Worm (Caenorhabditis elegans) whole organism, L3 larva: Measurements from ENCODE around the gene msp-56.

Experiments
- R02D3.7 ChIP-seq: fragments of 150-350 bp; optimal IDR thresholded peaks from 2 replicates; lab custom pipeline; 2014; ENCODE audit warnings: missing biosample characterization, missing genetic modification characterization
- ZK546.5 ChIP-seq: sonication (generic microtip); optimal IDR thresholded peaks from 2 replicates; lab custom pipeline; 2017; ENCODE audit warnings: missing biosample characterization, missing genetic modification characterization
- aly-2 ChIP-seq: fragments of 150-350 bp; optimal IDR thresholded peaks from 2 replicates; lab custom pipeline; 2014; ENCODE audit warnings: missing biosample characterization, missing genetic modification characterization
- ama-1 ChIP-seq: fragments of 150-350 bp; optimal IDR thresholded peaks from 2 replicates; lab custom pipeline; 2018
- ceh-16 ChIP-seq: sonication (generic microtip); optimal IDR thresholded peaks from 2 replicates; lab custom pipeline; 2017; ENCODE audit warnings: missing biosample characterization, missing genetic modification characterization
- ceh-28 ChIP-seq: fragments of 150-350 bp; optimal IDR thresholded peaks from 2 replicates; lab custom pipeline; 2014; ENCODE audit warnings: missing biosample characterization, missing genetic modification reagents, missing genetic modification characterization
- ceh-82 ChIP-seq: fragments of 150-350 bp; optimal IDR thresholded peaks from 2 replicates; lab custom pipeline; 2014; ENCODE audit warnings: missing biosample characterization, missing genetic modification characterization
- ceh-9 ChIP-seq: sonication (generic microtip); optimal IDR thresholded peaks from 2 replicates; lab custom pipeline; 2018; ENCODE audit warnings: missing biosample characterization, missing genetic modification characterization
- daf-12 ChIP-seq: fragments of 150-350 bp; optimal IDR thresholded peaks from 2 replicates; lab custom pipeline; 2014; ENCODE audit warnings: missing biosample characterization, missing genetic modification reagents, missing genetic modification characterization
- egl-27 ChIP-seq: sonication (generic microtip); optimal IDR thresholded peaks from 4 replicates; lab custom pipeline; 2017; ENCODE audit warnings: missing biosample characterization, missing genetic modification reagents, missing genetic modification characterization
- egl-5 ChIP-seq: fragments of 150-350 bp; optimal IDR thresholded peaks from 2 replicates; lab custom pipeline; 2017; ENCODE audit warnings: missing biosample characterization, missing genetic modification reagents, missing genetic modification characterization, inconsistent platforms
- elt-1 ChIP-seq: fragments of 150-350 bp; optimal IDR thresholded peaks from 2 replicates; lab custom pipeline; 2014; ENCODE audit warnings: missing biosample characterization, missing genetic modification characterization
- elt-2 ChIP-seq: sonication (generic microtip); optimal IDR thresholded peaks from 2 replicates; lab custom pipeline; 2016; ENCODE audit warnings: missing genetic modification reagents, mild to moderate bottlenecking, missing genetic modification characterization, missing compliant biosample characterization
- elt-3 ChIP-seq, 3 experiments: fragments of 150-350 bp in 1 of 3; sonication (generic microtip) in 2 of 3; optimal IDR thresholded peaks; 2 replicates in 2 of 3; 4 replicates in 1 of 3; lab custom pipeline; 2014 to 2017; ENCODE audit warnings: missing biosample characterization in 3 of 3, missing genetic modification characterization in 3 of 3
- eor-1 ChIP-seq, 2 experiments: fragments of 150-350 bp; optimal IDR thresholded peaks; 2 replicates each; lab custom pipeline; 2014 to 2018; ENCODE audit warnings: missing biosample characterization in 2 of 2, missing genetic modification characterization in 2 of 2
- fkh-10 ChIP-seq: sonication (generic microtip); optimal IDR thresholded peaks from 2 replicates; lab custom pipeline; 2017; ENCODE audit warnings: missing biosample characterization, missing genetic modification reagents, missing genetic modification characterization
- fkh-2 ChIP-seq: fragments of 150-350 bp; optimal IDR thresholded peaks from 2 replicates; lab custom pipeline; 2014; ENCODE audit warnings: missing biosample characterization, missing genetic modification reagents, missing genetic modification characterization
- fos-1 ChIP-seq: fragments of 150-350 bp; optimal IDR thresholded peaks from 2 replicates; lab custom pipeline; 2014; ENCODE audit warnings: missing biosample characterization, missing genetic modification characterization
- hmg-11 ChIP-seq: sonication (generic microtip); optimal IDR thresholded peaks from 2 replicates; lab custom pipeline; 2016; ENCODE audit warnings: missing genetic modification characterization, missing compliant biosample characterization
- jun-1 ChIP-seq: fragments of 150-350 bp; optimal IDR thresholded peaks from 2 replicates; lab custom pipeline; 2014; ENCODE audit warnings: missing biosample characterization, missing genetic modification reagents, missing genetic modification characterization
- lin-15B ChIP-seq: fragments of 150-350 bp; optimal IDR thresholded peaks from 2 replicates; lab custom pipeline; 2014; ENCODE audit warnings: missing biosample characterization, missing genetic modification characterization
- lin-39 ChIP-seq: fragments of 150-350 bp; optimal IDR thresholded peaks from 2 replicates; lab custom pipeline; 2018; ENCODE audit warnings: missing biosample characterization, missing genetic modification reagents, missing genetic modification characterization
- lsy-12 ChIP-seq: sonication (generic microtip); optimal IDR thresholded peaks from 2 replicates; lab custom pipeline; 2016; ENCODE audit warnings: mild to moderate bottlenecking, missing genetic modification characterization, missing compliant biosample characterization
- mdl-1 ChIP-seq: fragments of 150-350 bp; optimal IDR thresholded peaks from 2 replicates; lab custom pipeline; 2014; ENCODE audit warnings: missing biosample characterization, missing genetic modification characterization
- mml-1 ChIP-seq: fragments of 150-350 bp; sonication (generic microtip); optimal IDR thresholded peaks from 3 replicates; lab custom pipeline; 2014; ENCODE audit warnings: missing biosample characterization, missing genetic modification characterization
- nfya-1 ChIP-seq: sonication (generic microtip); optimal IDR thresholded peaks from 2 replicates; lab custom pipeline; 2017; ENCODE audit warnings: missing genetic modification characterization, mild to moderate bottlenecking, missing compliant biosample characterization, antibody characterized with exemption, moderate library complexity; ENCODE audit not compliant: insufficient read depth
- nhr-12 ChIP-seq: fragments of 150-350 bp; optimal IDR thresholded peaks from 2 replicates; lab custom pipeline; 2014; ENCODE audit warnings: missing biosample characterization, missing genetic modification characterization
- nhr-237 ChIP-seq: fragments of 150-350 bp; optimal IDR thresholded peaks from 2 replicates; lab custom pipeline; 2014; ENCODE audit warnings: missing biosample characterization, missing genetic modification characterization
- nhr-25 ChIP-seq: sonication (generic microtip); optimal IDR thresholded peaks from 2 replicates; lab custom pipeline; 2017; ENCODE audit warnings: missing biosample characterization, missing genetic modification characterization
- nhr-28 ChIP-seq: fragments of 150-350 bp; optimal IDR thresholded peaks from 2 replicates; lab custom pipeline; 2014; ENCODE audit warnings: missing biosample characterization, missing genetic modification characterization
- nhr-43 ChIP-seq: sonication (generic microtip); optimal IDR thresholded peaks from 2 replicates; lab custom pipeline; 2016; ENCODE audit warnings: mild to moderate bottlenecking, missing genetic modification characterization, missing compliant biosample characterization; ENCODE audit not compliant: poor library complexity, severe bottlenecking
- nhr-67 ChIP-seq: fragments of 150-350 bp; optimal IDR thresholded peaks from 2 replicates; lab custom pipeline; 2014; ENCODE audit warnings: missing biosample characterization, missing genetic modification characterization
- nhr-76 ChIP-seq: fragments of 150-350 bp; sonication (generic microtip); optimal IDR thresholded peaks from 5 replicates; lab custom pipeline; 2014; ENCODE audit warnings: missing biosample characterization, missing genetic modification characterization
- nhr-77 ChIP-seq: fragments of 150-350 bp; optimal IDR thresholded peaks from 2 replicates; lab custom pipeline; 2014; ENCODE audit warnings: missing biosample characterization, missing genetic modification characterization
- pha-4 ChIP-seq: fragments of 150-350 bp; optimal IDR thresholded peaks from 2 replicates; lab custom pipeline; 2014; ENCODE audit warnings: missing biosample characterization, missing genetic modification reagents, missing genetic modification characterization
- pqm-1 ChIP-seq: fragments of 150-350 bp; optimal IDR thresholded peaks from 2 replicates; lab custom pipeline; 2017; ENCODE audit warnings: missing biosample characterization, missing genetic modification characterization, inconsistent platforms
- sea-2 ChIP-seq: fragments of 150-350 bp; sonication (generic microtip); optimal IDR thresholded peaks from 4 replicates; lab custom pipeline; 2014; ENCODE audit warnings: missing biosample characterization, missing genetic modification reagents, missing genetic modification characterization
- skn-1 ChIP-seq: fragments of 150-350 bp; optimal IDR thresholded peaks from 2 replicates; lab custom pipeline; 2014; ENCODE audit warnings: missing biosample characterization, missing genetic modification characterization
- snpc-4 ChIP-seq: fragments of 150-350 bp; optimal IDR thresholded peaks from 2 replicates; lab custom pipeline; 2014; ENCODE audit warnings: missing biosample characterization, missing genetic modification characterization
- tbx-2 ChIP-seq: sonication (generic microtip); optimal IDR thresholded peaks from 2 replicates; lab custom pipeline; 2016; ENCODE audit warnings: mild to moderate bottlenecking, missing genetic modification characterization, missing compliant biosample characterization
- unc-39 ChIP-seq: sonication (generic microtip); optimal IDR thresholded peaks from 4 replicates; lab custom pipeline; 2017; ENCODE audit warnings: missing biosample characterization, missing genetic modification characterization
- unc-62 ChIP-seq: fragments of 150-350 bp; sonication (generic microtip); optimal IDR thresholded peaks from 4 replicates; lab custom pipeline; 2014; ENCODE audit warnings: missing biosample characterization, missing genetic modification reagents, missing genetic modification characterization
- zag-1 ChIP-seq: fragments of 150-350 bp; optimal IDR thresholded peaks from 2 replicates; lab custom pipeline; 2014; ENCODE audit warnings: missing biosample characterization, missing genetic modification characterization
- ztf-11 ChIP-seq: fragments of 150-350 bp; optimal IDR thresholded peaks from 2 replicates; lab custom pipeline; 2014; ENCODE audit warnings: missing biosample characterization, missing genetic modification characterization
- ztf-4 ChIP-seq: fragments of 150-350 bp; optimal IDR thresholded peaks from 2 replicates; lab custom pipeline; 2014; ENCODE audit warnings: missing biosample characterization, missing genetic modification characterization

msp-56 gene

DNA sequence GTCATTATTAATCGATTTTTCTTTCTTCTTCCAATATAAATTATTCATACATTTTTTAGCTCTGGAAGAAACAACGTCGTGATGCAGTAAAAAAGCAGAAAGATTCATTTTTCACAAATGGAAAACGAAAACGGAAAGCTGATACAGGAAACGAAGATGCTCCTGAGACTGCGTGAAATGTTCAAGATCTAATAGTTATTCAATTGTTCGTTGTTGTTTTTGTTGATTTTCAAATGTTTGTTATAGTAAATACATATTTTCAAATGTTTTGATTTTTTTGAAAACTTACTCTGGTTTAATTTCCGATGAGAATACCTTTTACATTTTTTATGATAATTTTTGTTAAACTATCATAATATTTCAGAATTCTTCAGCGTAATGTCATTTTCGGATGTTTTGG, 22.5 kb downstream of the msp-56 start, which contains the start of gene K07F5.16:
K07F5.16 (plus strand) TSS at position 301 of the 400 bp plus-strand sequence.
- TF ChIP-seq snpc-4 (tag; lab: Kevin White, UChicago) (no peak), nfya-1 (no peak), fkh-10 (no peak), aly-2 (tag; lab: Kevin White, UChicago) (no peak), nhr-76 (no peak)
- TF ChIP-seq, all 47 proteins: peak for 0

DNA sequence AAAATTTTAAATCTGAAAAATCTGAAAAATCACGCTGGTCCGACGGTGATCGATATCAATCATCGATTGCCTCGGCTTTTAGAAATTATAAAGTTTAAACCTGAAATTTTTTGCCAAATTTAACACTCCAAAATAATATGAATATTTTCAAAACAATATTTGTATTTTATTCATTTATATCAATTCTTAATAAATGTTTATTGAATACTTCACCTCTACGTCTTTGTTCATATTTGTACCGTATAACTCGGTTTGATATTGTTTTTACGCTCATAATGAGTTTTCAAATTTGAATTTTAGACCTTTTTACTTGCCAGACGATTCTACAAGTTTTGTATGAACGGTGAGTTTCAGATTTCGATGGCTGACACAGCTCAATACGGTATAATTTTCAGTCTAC, 23.4 kb downstream of the msp-56 start, which contains the start of the genes K07F5.15 and K07F5.22:
K07F5.15 (plus strand) TSS at position 301 of the 400 bp plus-strand sequence.
K07F5.22 (plus strand) TSS at position 301 of the 400 bp plus-strand sequence.
- no peak for TF ChIP-seq nhr-25 (tag; lab: Kevin White, UChicago)
- TF ChIP-seq fos-1 (tag; lab: Kevin White, UChicago), result no peak
- no peak for TF ChIP-seq ceh-28
- TF ChIP-seq zag-1 (tag; lab: Kevin White, UChicago), result no peak
- TF ChIP-seq elt-1, result no peak
- no peak for TF ChIP-seq ceh-9 (tag; lab: Kevin White, UChicago)
- TF ChIP-seq skn-1, result no peak
- TF ChIP-seq ceh-16 (tag; lab: Kevin White, UChicago), result no peak
- TF ChIP-seq tbx-2 (tag; lab: Kevin White, UChicago), result no peak

DNA sequence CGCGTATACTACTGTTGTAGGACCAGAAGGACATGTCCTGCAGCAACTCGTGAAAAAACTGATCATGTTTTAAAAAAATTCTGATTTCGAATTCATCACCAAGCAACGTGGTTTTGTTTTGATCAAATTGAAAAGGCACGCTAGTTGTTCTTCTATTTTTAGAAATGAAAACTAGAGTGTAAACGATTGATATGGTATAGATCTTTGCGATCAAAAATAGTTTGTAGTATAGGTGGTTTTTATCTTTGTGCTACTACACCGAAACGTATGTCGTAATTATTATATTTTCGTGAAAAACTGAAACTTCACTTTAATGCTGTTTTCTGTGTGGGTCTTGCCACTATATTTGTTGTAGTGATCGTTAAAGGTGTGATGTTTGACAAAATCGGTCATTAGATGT, 25.5 kb downstream of the msp-56 start:
- TF ChIP-seq skn-1, result no peak
- TF ChIP-seq eor-1 (tag; optimal IDR thresholded peaks at IDR 0.05; lab: Kevin White, UChicago), result no peak
- no peak for TF ChIP-seq elt-2
- TF ChIP-seq ZK546.5, result no peak
- no peak for TF ChIP-seq mdl-1 (tag; lab: Kevin White, UChicago)
- TF ChIP-seq egl-5 (tag; lab: Kevin White, UChicago), result no peak
- TF ChIP-seq lin-39 (tag; lab: Kevin White, UChicago), result no peak
- no peak for TF ChIP-seq nhr-28 (tag; lab: Kevin White, UChicago)
- no peak for TF ChIP-seq nhr-12

DNA sequence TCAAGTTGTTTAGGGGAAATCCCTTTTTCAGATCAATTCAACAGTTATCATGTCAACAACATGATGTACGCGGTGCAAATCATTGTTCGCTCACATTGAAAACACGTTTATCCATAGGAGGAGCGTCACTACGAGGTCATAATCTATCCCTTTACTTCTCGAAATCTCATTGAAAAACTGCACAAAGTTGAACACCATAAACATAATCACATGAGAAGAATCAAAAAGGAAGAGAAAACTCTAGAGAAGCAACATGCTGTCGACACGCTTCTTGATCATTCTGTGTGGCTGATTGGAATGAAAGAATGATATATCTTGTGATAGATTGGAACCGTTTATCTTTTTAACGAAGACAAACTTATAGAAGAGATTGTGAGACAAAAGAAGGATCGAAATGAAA, 26.6 kb downstream of the msp-56 start:
- TF ChIP-seq lin-39 (tag; lab: Kevin White, UChicago) (no peak), pha-4 (no peak), mml-1 (no peak), jun-1 (tag; lab: Kevin White, UChicago) (no peak), nhr-28 (tag; lab: Kevin White, UChicago) (no peak), tbx-2 (tag; lab: Kevin White, UChicago) (peak; percentile 57), nhr-25 (tag; lab: Kevin White, UChicago) (peak; percentile 93), hmg-11 (tag; lab: Kevin White, UChicago) (no peak), nhr-77 (tag; lab: Kevin White, UChicago) (no peak), nhr-67 (no peak), nhr-76 (no peak), snpc-4 (tag; lab: Kevin White, UChicago) (no peak), fkh-10 (no peak), ceh-9 (tag; lab: Kevin White, UChicago) (no peak), ztf-11 (tag; lab: Kevin White, UChicago) (no peak), nhr-237 (tag; lab: Kevin White, UChicago) (no peak), aly-2 (tag; lab: Kevin White, UChicago) (no peak), fos-1 (tag; lab: Kevin White, UChicago) (no peak), mdl-1 (tag; lab: Kevin White, UChicago) (peak; percentile 35), daf-12 (tag; lab: Kevin White, UChicago) (no peak), ceh-82 (tag; lab: Kevin White, UChicago) (no peak), fkh-2 (tag; lab: Kevin White, UChicago) (no peak), egl-27 (no peak), ceh-16 (tag; lab: Kevin White, UChicago) (no peak), ZK546.5 (no peak), skn-1 (no peak), lsy-12 (tag; lab: Kevin White, UChicago) (peak; percentile 30), elt-3 (tag; optimal IDR thresholded peaks at IDR 0.05; lab: Kevin White, UChicago) (peak in 2 of 3 experiments; percentile 40 to 50), pqm-1 (no peak), egl-5 (tag; lab: Kevin White, UChicago) (no peak), nhr-12 (no peak), ceh-28 (peak; percentile 48), eor-1 (tag; optimal IDR thresholded peaks at IDR 0.05; lab: Kevin White, UChicago) (no peak), R02D3.7 (tag; lab: Kevin White, UChicago) (no peak), elt-1 (no peak), zag-1 (tag; lab: Kevin White, UChicago) (no peak), ztf-4 (peak; percentile 77), elt-2 (no peak), unc-39 (tag; lab: Kevin White, UChicago) (no peak), unc-62 (peak; percentile 3), nfya-1 (peak; percentile 29), sea-2 (GFP tag; lab: Kevin White, UChicago) (no peak), lin-15B (tag; lab: Kevin White, UChicago) (no peak), nhr-43 (tag; lab: Kevin White, UChicago) (peak; percentile 99), ama-1 (lab: Kevin White, UChicago) (no peak)
